Fruit fly (Drosophila melanogaster) whole organism, embryonic: Measurements from ENCODE around the gene CG3630.

Source experiments
- C15 ChIP-seq: fragments of 200-800 bp; sonication (Bioruptor generic); IDR thresholded peaks from 3 replicates; pipeline ENCODE4 v1.3.6; 2022; ENCODE audit warnings: missing biosample characterization, missing genetic modification characterization
- CG10274 ChIP-seq: fragments of 200-800 bp; sonication (Bioruptor generic); optimal IDR thresholded peaks from 3 replicates; lab custom pipeline; 2017; ENCODE audit warnings: missing biosample characterization, mild to moderate bottlenecking, missing genetic modification characterization
- CG10366 ChIP-seq: fragments of 200-800 bp; sonication (Bioruptor generic); IDR thresholded peaks from 2 replicates; pipeline ENCODE4 v1.3.6; 2022; ENCODE audit warnings: missing biosample characterization, missing genetic modification characterization
- CG10462 ChIP-seq: fragments of 200-800 bp; sonication (Bioruptor generic); optimal IDR thresholded peaks from 2 replicates; lab custom pipeline; 2016; ENCODE audit warnings: missing biosample characterization, missing genetic modification characterization
- CG11456 ChIP-seq: fragments of 200-800 bp; sonication (Bioruptor generic); IDR thresholded peaks from 3 replicates; pipeline ENCODE4 v1.3.6; 2022; ENCODE audit warnings: missing biosample characterization, missing genetic modification characterization
- CG11560 ChIP-seq: fragments of 200-800 bp; sonication (Bioruptor generic); IDR thresholded peaks from 3 replicates; pipeline ENCODE4 v1.3.6; 2022; ENCODE audit warnings: missing biosample characterization, missing genetic modification characterization
- CG14860 ChIP-seq: fragments of 200-800 bp; sonication (Bioruptor generic); IDR thresholded peaks from 3 replicates; pipeline ENCODE4 v1.3.6; 2022; ENCODE audit warnings: missing biosample characterization, missing genetic modification characterization; ENCODE audit not compliant: partially characterized antibody
- CG15011 ChIP-seq: fragments of 200-800 bp; sonication (Bioruptor generic); optimal IDR thresholded peaks from 3 replicates; lab custom pipeline; 2018; ENCODE audit warnings: missing biosample characterization, mild to moderate bottlenecking, missing genetic modification characterization
- CG16813 ChIP-seq: fragments of 200-800 bp; sonication (Bioruptor generic); IDR thresholded peaks from 3 replicates; pipeline ENCODE4 v1.3.6; 2022; ENCODE audit warnings: missing biosample characterization, missing genetic modification characterization; ENCODE audit not compliant: partially characterized antibody
- CG17361 ChIP-seq: fragments of 200-800 bp; sonication (Bioruptor generic); IDR thresholded peaks from 3 replicates; pipeline ENCODE4 v1.3.6; 2022; ENCODE audit warnings: missing biosample characterization, missing genetic modification characterization
- CG18011 ChIP-seq: fragments of 200-800 bp; sonication (Bioruptor generic); optimal IDR thresholded peaks from 2 replicates; lab custom pipeline; 2017; ENCODE audit warnings: missing biosample characterization, missing genetic modification characterization, mild to moderate bottlenecking, moderate library complexity, missing genotype
- CG2116 ChIP-seq: fragments of 200-800 bp; sonication (Bioruptor generic); optimal IDR thresholded peaks from 3 replicates; lab custom pipeline; 2018; ENCODE audit warnings: missing biosample characterization, mild to moderate bottlenecking, missing genetic modification characterization
- CG2120 ChIP-seq: fragments of 200-800 bp; sonication (Bioruptor generic); optimal IDR thresholded peaks from 3 replicates; lab custom pipeline; 2016; ENCODE audit warnings: missing biosample characterization, missing genetic modification characterization
- CG2202 ChIP-seq: fragments of 200-800 bp; sonication (Bioruptor generic); optimal IDR thresholded peaks from 2 replicates; lab custom pipeline; 2018; ENCODE audit warnings: missing biosample characterization, mild to moderate bottlenecking, missing genetic modification characterization
- CG31441 ChIP-seq: fragments of 200-800 bp; sonication (Bioruptor generic); IDR thresholded peaks from 2 replicates; pipeline ENCODE4 v1.3.6; 2022; ENCODE audit warnings: missing biosample characterization, missing genetic modification characterization
- CG32532 ChIP-seq: fragments of 200-800 bp; sonication (Bioruptor generic); IDR thresholded peaks from 2 replicates; pipeline ENCODE4 v1.3.6; 2022; ENCODE audit warnings: missing biosample characterization, missing genetic modification characterization
- CG34376 ChIP-seq: fragments of 200-800 bp; sonication (Bioruptor generic); optimal IDR thresholded peaks from 2 replicates; lab custom pipeline; 2018; ENCODE audit warnings: missing biosample characterization, mild to moderate bottlenecking, missing genetic modification characterization
- CG7928 ChIP-seq: fragments of 200-800 bp; sonication (Bioruptor generic); optimal IDR thresholded peaks from 2 replicates; lab custom pipeline; 2017; ENCODE audit warnings: missing biosample characterization, mild to moderate bottlenecking, missing genetic modification characterization
- CG8290 ChIP-seq, 3 experiments: fragments of 200-800 bp; sonication (Bioruptor generic); optimal IDR thresholded peaks; 2 replicates each; lab custom pipeline; 2016 to 2019; ENCODE audit warnings: missing biosample characterization in 3 of 3, missing genetic modification characterization in 3 of 3, mild to moderate bottlenecking in 2 of 3, moderate library complexity in 1 of 3
- CG9932 ChIP-seq: fragments of 200-800 bp; sonication (Bioruptor generic); IDR thresholded peaks from 2 replicates; pipeline ENCODE4 v1.3.6; 2022; ENCODE audit warnings: missing biosample characterization, missing genetic modification characterization
- Chrac-16 ChIP-seq: fragments of 200-800 bp; sonication (Bioruptor generic); optimal IDR thresholded peaks from 3 replicates; lab custom pipeline; 2016; ENCODE audit warnings: missing biosample characterization, missing genetic modification characterization
- CkIIα-i1 ChIP-seq: fragments of 200-800 bp; sonication (Bioruptor generic); IDR thresholded peaks from 2 replicates; pipeline ENCODE4 v1.3.6; 2022; ENCODE audit warnings: missing biosample characterization, missing genetic modification characterization
- Eip74EF ChIP-seq, 2 experiments: fragments of 200-800 bp in 1 of 2; fragments of >200 bp in 1 of 2; sonication (Bioruptor generic) in 1 of 2; optimal IDR thresholded peaks; 2 replicates each; lab custom pipeline; 2017 to 2019; ENCODE audit warnings: missing biosample characterization in 2 of 2, missing genetic modification characterization in 2 of 2, mild to moderate bottlenecking in 1 of 2, moderate library complexity in 1 of 2
- Ets97D ChIP-seq: fragments of 200-800 bp; sonication (Bioruptor generic); optimal IDR thresholded peaks from 3 replicates; lab custom pipeline; 2016; ENCODE audit warnings: missing biosample characterization, missing genetic modification characterization
- Fer2 ChIP-seq: fragments of 200-800 bp; sonication (Bioruptor generic); optimal IDR thresholded peaks from 2 replicates; lab custom pipeline; 2018; ENCODE audit warnings: missing biosample characterization, mild to moderate bottlenecking, missing genetic modification characterization, moderate library complexity
- Gug ChIP-seq: fragments of 200-800 bp; sonication (Bioruptor generic); IDR thresholded peaks from 4 replicates; pipeline ENCODE4 v1.3.6; 2022; ENCODE audit warnings: missing biosample characterization, missing genetic modification characterization
- H15 ChIP-seq: fragments of 200-800 bp; sonication (Bioruptor generic); IDR thresholded peaks from 3 replicates; pipeline ENCODE4 v1.3.6; 2022; ENCODE audit warnings: missing biosample characterization, missing genetic modification characterization
- Hr3 ChIP-seq: fragments of 200-800 bp; sonication (Bioruptor generic); optimal IDR thresholded peaks from 3 replicates; lab custom pipeline; 2016; ENCODE audit warnings: missing biosample characterization, missing genetic modification characterization
- Myb ChIP-seq: fragments of 200-800 bp; sonication (Bioruptor generic); optimal IDR thresholded peaks from 2 replicates; lab custom pipeline; 2016; ENCODE audit warnings: missing biosample characterization, missing genetic modification characterization
- Ssrp ChIP-seq: fragments of 200-800 bp; sonication (Bioruptor generic); optimal IDR thresholded peaks from 2 replicates; lab custom pipeline; 2018; ENCODE audit warnings: missing biosample characterization, mild to moderate bottlenecking, missing genetic modification characterization, moderate library complexity
- Usf ChIP-seq: fragments of 200-800 bp; sonication (Bioruptor generic); optimal IDR thresholded peaks from 2 replicates; lab custom pipeline; 2017; ENCODE audit warnings: missing genotype, missing biosample characterization, missing genetic modification characterization
- ash1 ChIP-seq: fragments of 200-800 bp; sonication (Bioruptor generic); optimal IDR thresholded peaks from 2 replicates; lab custom pipeline; 2018; ENCODE audit warnings: missing biosample characterization, mild to moderate bottlenecking, missing genetic modification characterization
- cato ChIP-seq: fragments of 200-800 bp; sonication (Bioruptor generic); optimal IDR thresholded peaks from 2 replicates; lab custom pipeline; 2016; ENCODE audit warnings: missing biosample characterization, missing genetic modification characterization, borderline replicate concordance
- ci ChIP-seq: fragments of 200-800 bp; sonication (Bioruptor generic); IDR thresholded peaks from 3 replicates; pipeline ENCODE4 v1.3.6; 2022; ENCODE audit warnings: missing biosample characterization, missing genetic modification characterization
- dmrt11E ChIP-seq: fragments of 200-800 bp; sonication (Bioruptor generic); optimal IDR thresholded peaks from 3 replicates; lab custom pipeline; 2018; ENCODE audit warnings: missing biosample characterization, mild to moderate bottlenecking, missing genetic modification characterization, moderate library complexity
- ham ChIP-seq: fragments of 200-800 bp; sonication (Bioruptor generic); IDR thresholded peaks from 2 replicates; pipeline ENCODE4 v1.3.6; 2022; ENCODE audit warnings: missing biosample characterization, missing genetic modification characterization
- klu ChIP-seq: fragments of 200-800 bp; sonication (Bioruptor generic); IDR thresholded peaks from 2 replicates; pipeline ENCODE4 v1.3.6; 2022; ENCODE audit warnings: missing biosample characterization, missing genetic modification characterization
- lola ChIP-seq, 3 experiments: fragments of >200 bp in 2 of 3; fragments of 200-800 bp in 1 of 3; sonication (Bioruptor generic) in 1 of 3; optimal IDR thresholded peaks; 2 replicates each; lab custom pipeline; 2017 to 2019; ENCODE audit warnings: missing biosample characterization in 3 of 3, missing genetic modification characterization in 3 of 3, mild to moderate bottlenecking in 1 of 3, moderate library complexity in 1 of 3
- mam ChIP-seq: fragments of 200-800 bp; sonication (Bioruptor generic); optimal IDR thresholded peaks from 3 replicates; lab custom pipeline; 2016; ENCODE audit warnings: missing biosample characterization, missing genetic modification characterization
- odd ChIP-seq: fragments of 200-800 bp; sonication (Bioruptor generic); optimal IDR thresholded peaks from 2 replicates; lab custom pipeline; 2017; ENCODE audit warnings: missing biosample characterization, mild to moderate bottlenecking, missing genetic modification characterization
- pan ChIP-seq, 4 experiments: fragments of >200 bp in 3 of 4; fragments of 200-800 bp in 1 of 4; sonication (Bioruptor generic) in 1 of 4; optimal IDR thresholded peaks in 3 of 4; IDR thresholded peaks in 1 of 4; 2 replicates each; pipeline versions ENCODE4 v1.3.6 to Lab custom; 2017 to 2022; ENCODE audit warnings: missing biosample characterization in 2 of 4, missing genetic modification characterization in 2 of 4, mixed read lengths in 1 of 4
- prd ChIP-seq, 3 experiments: fragments of >200 bp in 2 of 3; fragments of 200-800 bp in 1 of 3; sonication (Bioruptor generic) in 1 of 3; optimal IDR thresholded peaks in 2 of 3; IDR thresholded peaks in 1 of 3; 2 replicates in 2 of 3; 3 replicates in 1 of 3; pipeline versions ENCODE4 v1.3.6 to Lab custom; 2017 to 2022; ENCODE audit warnings: missing biosample characterization in 1 of 3, missing genetic modification characterization in 1 of 3
- psq ChIP-seq: fragments of 200-800 bp; sonication (Bioruptor generic); optimal IDR thresholded peaks from 2 replicates; lab custom pipeline; 2017; ENCODE audit warnings: missing biosample characterization, missing genetic modification characterization
- ranshi ChIP-seq: fragments of 200-800 bp; sonication (Bioruptor generic); IDR thresholded peaks from 2 replicates; pipeline ENCODE4 v1.3.6; 2022; ENCODE audit warnings: missing biosample characterization, missing genetic modification characterization
- sisA ChIP-seq: fragments of 200-800 bp; sonication (Bioruptor generic); IDR thresholded peaks from 2 replicates; pipeline ENCODE4 v1.3.6; 2022; ENCODE audit warnings: missing biosample characterization, missing genetic modification characterization
- slbo ChIP-seq: fragments of 200-800 bp; sonication (Bioruptor generic); IDR thresholded peaks from 2 replicates; pipeline ENCODE4 v1.3.6; 2022; ENCODE audit warnings: missing biosample characterization, missing genetic modification characterization
- ssp ChIP-seq: fragments of 200-800 bp; sonication (Bioruptor generic); IDR thresholded peaks from 2 replicates; pipeline ENCODE4 v1.3.6; 2022; ENCODE audit warnings: missing biosample characterization, missing genetic modification characterization
- wek ChIP-seq: fragments of 200-800 bp; sonication (Bioruptor generic); optimal IDR thresholded peaks from 3 replicates; lab custom pipeline; 2018; ENCODE audit warnings: missing biosample characterization, mild to moderate bottlenecking, missing genetic modification characterization, moderate library complexity

Gene CG3630

DNA sequence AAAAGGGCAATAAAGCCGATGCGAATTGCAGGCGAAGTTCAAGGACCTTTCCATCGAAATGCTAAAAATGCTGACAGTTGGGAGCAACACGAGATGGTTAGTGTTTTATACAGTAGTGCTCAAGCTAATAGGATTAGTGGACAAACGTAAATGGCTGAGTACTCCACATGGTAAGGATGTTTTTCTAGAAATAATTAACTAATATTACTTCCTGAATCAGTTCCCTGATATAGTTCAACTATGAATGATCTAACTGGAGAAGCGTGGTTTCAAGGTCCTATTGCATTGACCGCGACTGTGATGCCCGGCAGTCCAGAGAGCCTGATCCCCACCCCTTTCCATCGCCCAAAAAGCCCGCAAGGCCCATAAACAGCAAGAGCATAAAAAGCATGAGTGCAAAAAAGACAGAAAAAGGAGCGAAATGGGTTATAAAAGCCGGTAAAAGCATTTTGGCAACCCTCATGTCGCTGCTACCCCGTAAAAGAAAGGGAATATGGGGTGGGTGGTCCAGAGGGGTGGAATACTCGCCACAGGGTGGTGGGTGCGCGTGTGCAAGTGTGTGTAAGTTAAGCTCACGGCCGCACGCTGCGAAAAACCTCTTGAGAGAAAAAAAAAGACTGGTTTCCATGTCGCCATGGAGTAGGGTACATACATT lies 27.6 kb upstream of the CG3630 start (continued):
- TF ChIP-seq CG14860 (no peak), CG10366 (GFP tag; lab: Robert Waterston, UW) (peak; percentile 37), CG2116 (GFP tag; lab: Kevin White, UChicago) (peak; percentile 7), sisA (GFP tag; lab: Robert Waterston, UW) (peak; percentile 67), pan (optimal IDR thresholded peaks at IDR 0.05; lab: Kevin White, UChicago) (no peak), pan (GFP tag; optimal IDR thresholded peaks at IDR 0.05 in 1 of 2, IDR thresholded peaks at IDR 0.05 in 1 of 2) (peak in 1 of 2 experiments; percentile 72), CG8290 (GFP tag; optimal IDR thresholded peaks at IDR 0.05; lab: Kevin White, UChicago) (peak; percentile 7), CG8290 (tag; optimal IDR thresholded peaks at IDR 0.05; lab: Kevin White, UChicago) (peak in 1 of 2 experiments; percentile 78), psq (GFP tag; lab: Kevin White, UChicago) (no peak), CG11560 (tag; lab: Robert Waterston, UW) (no peak), Usf (peak; percentile 25), CG9932 (GFP tag; lab: Robert Waterston, UW) (0 out of 2 replicates have a peak, but pooled peaks have one; percentile 15), lola (GFP tag; optimal IDR thresholded peaks at IDR 0.05; lab: Kevin White, UChicago) (peak in 1 of 3 experiments; percentile 63), ash1 (no peak), klu (GFP tag; lab: Robert Waterston, UW) (no peak), C15 (GFP tag; lab: Robert Waterston, UW) (no peak), CG10274 (GFP tag; lab: Kevin White, UChicago) (peak; percentile 13), CG2202 (tag; lab: Kevin White, UChicago) (peak; percentile 46), Hr3 (GFP tag; lab: Kevin White, UChicago) (peak; percentile 54), CG32532 (GFP tag; lab: Robert Waterston, UW) (peak; percentile 70), CG2120 (GFP tag; lab: Kevin White, UChicago) (peak; percentile 66), Eip74EF (GFP tag; optimal IDR thresholded peaks at IDR 0.05; lab: Kevin White, UChicago) (no peak), dmrt11E (peak; percentile 73), CkIIα-i1 (GFP tag; lab: Robert Waterston, UW) (no peak), CG31441 (peak; percentile 74), ranshi (GFP tag; lab: Robert Waterston, UW) (peak; percentile 72), Gug (peak; percentile 24; the same call in 1 of the 4 replicates), CG16813 (GFP tag; lab: Robert Waterston, UW) (no peak), CG11456 (GFP tag; lab: Robert Waterston, UW) (peak; percentile 58; the same call in 1 of the 3 replicates), cato (peak; percentile 34), Ssrp (tag; lab: Kevin White, UChicago) (peak; percentile 56), odd (GFP tag; lab: Kevin White, UChicago) (peak; percentile 37), Chrac-16 (GFP tag; lab: Kevin White, UChicago) (peak; percentile 57), ssp (GFP tag; lab: Robert Waterston, UW) (peak; percentile 40), prd (optimal IDR thresholded peaks at IDR 0.05; lab: Kevin White, UChicago) (no peak), prd (GFP tag; IDR thresholded peaks at IDR 0.05; lab: Robert Waterston, UW) (peak; percentile 78), CG18011 (GFP tag; lab: Kevin White, UChicago) (no peak), CG34376 (no peak), CG17361 (GFP tag; lab: Robert Waterston, UW) (peak; percentile 62), CG15011 (peak; percentile 49), Ets97D (GFP tag; lab: Kevin White, UChicago) (no peak), CG7928 (GFP tag; lab: Kevin White, UChicago) (no peak), wek (GFP tag; lab: Kevin White, UChicago) (peak; percentile 40), ci (GFP tag; lab: Robert Waterston, UW) (peak; percentile 75; the same call in 2 of the 3 replicates), CG10462 (peak; percentile 32), mam (peak; percentile 61), H15 (GFP tag; lab: Robert Waterston, UW) (peak; percentile 61), Myb (peak; percentile 24), Fer2 (no peak), slbo (GFP tag; lab: Robert Waterston, UW) (peak; percentile 58), ham (GFP tag; lab: Robert Waterston, UW) (no peak)
